Fruit fly (Drosophila melanogaster) Kc167 (cell line): ENCODE measurements around the gene CG13047.

Source experiments
- Myc ChIP-seq: fragments of >200 bp; optimal IDR thresholded peaks from 2 replicates; lab custom pipeline; 2017; ENCODE audit warnings: missing external identifiers
- Sin3A ChIP-seq: fragments of >200 bp; optimal IDR thresholded peaks from 2 replicates; lab custom pipeline; 2018; ENCODE audit warnings: missing external identifiers
- h ChIP-seq: fragments of >200 bp; optimal IDR thresholded peaks from 3 replicates; lab custom pipeline; 2018; ENCODE audit warnings: missing external identifiers
- insv ChIP-seq: fragments of >200 bp; optimal IDR thresholded peaks from 3 replicates; lab custom pipeline; 2018; ENCODE audit warnings: missing external identifiers
- psq ChIP-seq: fragments of >200 bp; optimal IDR thresholded peaks from 2 replicates; lab custom pipeline; 2017; ENCODE audit warnings: missing external identifiers
- ttk ChIP-seq: sonication (Bioruptor generic); optimal IDR thresholded peaks from 2 replicates; lab custom pipeline; 2017; ENCODE audit warnings: missing external identifiers

DNA sequence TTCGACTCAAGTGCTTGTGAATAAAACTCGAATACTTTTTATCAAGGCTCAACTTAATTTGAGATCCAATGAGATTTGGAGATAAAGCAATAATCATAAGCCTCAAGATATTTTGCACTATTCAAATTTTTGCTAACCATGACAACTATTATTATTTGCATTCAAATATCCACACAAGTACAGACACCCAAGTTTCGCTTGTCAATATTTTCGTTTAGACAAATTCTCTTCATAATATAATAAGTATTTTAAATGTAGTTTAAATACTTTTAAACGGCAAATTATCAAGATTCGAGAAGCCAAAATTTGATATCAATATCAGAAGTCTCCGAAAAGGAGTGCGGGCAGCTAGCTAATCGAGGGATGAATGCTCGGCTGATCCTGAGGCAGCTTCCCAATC is 44.3 kb upstream of the CG13047 start, which contains the start of gene CG33061:
- TF ChIP-seq psq (no peak), ttk (lab: Kevin White, UChicago) (no peak), Myc (no peak), Sin3A (lab: Kevin White, UChicago) (no peak), insv (no peak), h (no peak)
